Fruit fly (Drosophila melanogaster) whole organism, embryonic: Measurements from ENCODE around the gene Tsf2.

ENCODE experiments used
- Antp ChIP-seq: fragments of 200-800 bp; sonication (Bioruptor generic); optimal IDR thresholded peaks from 3 replicates; lab custom pipeline; 2016; ENCODE audit warnings: missing biosample characterization, missing genetic modification characterization
- Bdp1 ChIP-seq: fragments of 200-800 bp; sonication (Bioruptor generic); optimal IDR thresholded peaks from 3 replicates; lab custom pipeline; 2016; ENCODE audit warnings: missing biosample characterization, missing genetic modification characterization
- CG10959 ChIP-seq: fragments of 200-800 bp; sonication (Bioruptor generic); IDR thresholded peaks from 2 replicates; pipeline ENCODE4 v1.3.6; 2022; ENCODE audit warnings: missing biosample characterization, missing genetic modification characterization
- CG11085 ChIP-seq: fragments of 200-800 bp; sonication (Bioruptor generic); IDR thresholded peaks from 2 replicates; pipeline ENCODE4 v1.3.6; 2022; ENCODE audit warnings: missing biosample characterization, missing genetic modification characterization
- CG11504 ChIP-seq: fragments of 200-800 bp; sonication (Bioruptor generic); optimal IDR thresholded peaks from 3 replicates; lab custom pipeline; 2019; ENCODE audit warnings: missing biosample characterization, mild to moderate bottlenecking, missing genetic modification characterization, moderate library complexity
- CG12659 ChIP-seq: fragments of 200-800 bp; sonication (Bioruptor generic); optimal IDR thresholded peaks from 3 replicates; lab custom pipeline; 2017; ENCODE audit warnings: mild to moderate bottlenecking, missing biosample characterization, missing genetic modification reagents, missing genetic modification characterization
- CG13775 ChIP-seq: fragments of 200-800 bp; sonication (Bioruptor generic); optimal IDR thresholded peaks from 3 replicates; lab custom pipeline; 2017; ENCODE audit warnings: missing biosample characterization, mild to moderate bottlenecking, missing genetic modification characterization
- CG16813 ChIP-seq: fragments of 200-800 bp; sonication (Bioruptor generic); IDR thresholded peaks from 3 replicates; pipeline ENCODE4 v1.3.6; 2022; ENCODE audit warnings: missing biosample characterization, missing genetic modification characterization; ENCODE audit not compliant: partially characterized antibody
- CG17912 ChIP-seq: fragments of 200-800 bp; sonication (Bioruptor generic); optimal IDR thresholded peaks from 2 replicates; lab custom pipeline; 2018; ENCODE audit warnings: missing biosample characterization, mild to moderate bottlenecking, missing genetic modification characterization
- CG2712 ChIP-seq: fragments of 200-800 bp; optimal IDR thresholded peaks from 3 replicates; lab custom pipeline; 2019; ENCODE audit warnings: missing biosample characterization, mild to moderate bottlenecking, missing genetic modification characterization, moderate library complexity
- CG30403 ChIP-seq: fragments of 200-800 bp; sonication (Bioruptor generic); optimal IDR thresholded peaks from 3 replicates; lab custom pipeline; 2016; ENCODE audit warnings: missing biosample characterization, missing genetic modification characterization
- CG42726 ChIP-seq: fragments of 200-800 bp; sonication (Bioruptor generic); IDR thresholded peaks from 2 replicates; pipeline ENCODE4 v1.3.6; 2022; ENCODE audit warnings: missing biosample characterization, missing genetic modification characterization; ENCODE audit not compliant: partially characterized antibody
- CG6689 ChIP-seq: fragments of 200-800 bp; sonication (Bioruptor generic); IDR thresholded peaks from 2 replicates; pipeline ENCODE4 v1.3.6; 2022; ENCODE audit warnings: missing biosample characterization, missing genetic modification characterization
- CG6765 ChIP-seq: fragments of 200-800 bp; sonication (Bioruptor generic); optimal IDR thresholded peaks from 3 replicates; lab custom pipeline; 2017; ENCODE audit warnings: missing biosample characterization, mild to moderate bottlenecking, missing genetic modification characterization
- CG8478 ChIP-seq: fragments of >200 bp; optimal IDR thresholded peaks from 2 replicates; lab custom pipeline; 2018
- Dfd ChIP-seq, 2 experiments: fragments of >200 bp; optimal IDR thresholded peaks; 2 replicates each; lab custom pipeline; 2017; ENCODE audit warnings: missing biosample characterization in 2 of 2, missing genetic modification characterization in 2 of 2
- Drgx ChIP-seq: fragments of 200-800 bp; sonication (Bioruptor generic); IDR thresholded peaks from 2 replicates; pipeline ENCODE4 v1.3.6; 2022; ENCODE audit warnings: missing biosample characterization, missing genetic modification characterization
- H15 ChIP-seq: fragments of 200-800 bp; sonication (Bioruptor generic); IDR thresholded peaks from 3 replicates; pipeline ENCODE4 v1.3.6; 2022; ENCODE audit warnings: missing biosample characterization, missing genetic modification characterization
- Hmr ChIP-seq: fragments of 200-800 bp; sonication (Bioruptor generic); optimal IDR thresholded peaks from 3 replicates; lab custom pipeline; 2017; ENCODE audit warnings: mild to moderate bottlenecking, missing biosample characterization, missing genetic modification reagents, missing genetic modification characterization
- MBD-R2 ChIP-seq: fragments of 200-800 bp; sonication (Bioruptor generic); IDR thresholded peaks from 2 replicates; pipeline ENCODE4 v1.3.6; 2022; ENCODE audit warnings: missing biosample characterization, missing genetic modification characterization
- Mad ChIP-seq: fragments of 200-800 bp; sonication (Bioruptor generic); optimal IDR thresholded peaks from 2 replicates; lab custom pipeline; 2016; ENCODE audit warnings: missing biosample characterization, missing genetic modification characterization
- NK7.1 ChIP-seq: fragments of 200-800 bp; sonication (Bioruptor generic); optimal IDR thresholded peaks from 3 replicates; lab custom pipeline; 2016; ENCODE audit warnings: missing biosample characterization, missing genetic modification characterization
- Nf-YB ChIP-seq: fragments of 200-800 bp; sonication (Bioruptor generic); optimal IDR thresholded peaks from 3 replicates; lab custom pipeline; 2019; ENCODE audit warnings: missing biosample characterization, mild to moderate bottlenecking, missing genetic modification characterization, moderate library complexity
- Sox102F ChIP-seq: fragments of 200-800 bp; sonication (Bioruptor generic); optimal IDR thresholded peaks from 2 replicates; lab custom pipeline; 2018; ENCODE audit warnings: missing biosample characterization, mild to moderate bottlenecking, missing genetic modification characterization, moderate library complexity
- Ssrp ChIP-seq: fragments of 200-800 bp; sonication (Bioruptor generic); optimal IDR thresholded peaks from 2 replicates; lab custom pipeline; 2018; ENCODE audit warnings: missing biosample characterization, mild to moderate bottlenecking, missing genetic modification characterization, moderate library complexity
- Tbp ChIP-seq: fragments of >200 bp; optimal IDR thresholded peaks from 2 replicates; lab custom pipeline; 2018; ENCODE audit warnings: missing biosample characterization, missing genetic modification characterization
- al ChIP-seq: fragments of 200-800 bp; sonication (Bioruptor generic); IDR thresholded peaks from 2 replicates; pipeline ENCODE4 v1.3.6; 2022; ENCODE audit warnings: missing biosample characterization, missing genetic modification characterization
- aop ChIP-seq: fragments of 200-800 bp; sonication (Bioruptor generic); IDR thresholded peaks from 2 replicates; pipeline ENCODE4 v1.3.6; 2022; ENCODE audit warnings: missing biosample characterization, missing genetic modification characterization
- bsh ChIP-seq, 2 experiments: fragments of 200-800 bp; sonication (Bioruptor generic); optimal IDR thresholded peaks; 2 replicates each; lab custom pipeline; 2017 to 2018; ENCODE audit warnings: mild to moderate bottlenecking in 2 of 2, missing biosample characterization in 2 of 2, missing genetic modification characterization in 2 of 2, moderate library complexity in 1 of 2
- corto ChIP-seq: fragments of 200-800 bp; sonication (Bioruptor generic); optimal IDR thresholded peaks from 2 replicates; lab custom pipeline; 2016; ENCODE audit warnings: missing biosample characterization, mild to moderate bottlenecking, missing genetic modification characterization, moderate library complexity
- croc ChIP-seq: fragments of 200-800 bp; sonication (Bioruptor generic); conservative IDR thresholded peaks from 3 replicates; pipeline ENCODE4 v1.3.6; 2022; ENCODE audit warnings: missing biosample characterization, missing genetic modification characterization
- eyg ChIP-seq: fragments of 200-800 bp; sonication (Bioruptor generic); optimal IDR thresholded peaks from 3 replicates; lab custom pipeline; 2016; ENCODE audit warnings: missing biosample characterization, missing genetic modification characterization
- fd64A ChIP-seq: fragments of 200-800 bp; sonication (Bioruptor generic); optimal IDR thresholded peaks from 3 replicates; lab custom pipeline; 2018; ENCODE audit warnings: missing biosample characterization, mild to moderate bottlenecking, missing genetic modification characterization
- h ChIP-seq: fragments of >200 bp; optimal IDR thresholded peaks from 2 replicates; lab custom pipeline; 2017
- hbn ChIP-seq: fragments of 200-800 bp; sonication (Bioruptor generic); IDR thresholded peaks from 2 replicates; pipeline ENCODE4 v1.3.6; 2022; ENCODE audit warnings: missing biosample characterization, missing genetic modification characterization; ENCODE audit not compliant: partially characterized antibody
- hkb ChIP-seq, 2 experiments: fragments of 200-800 bp in 1 of 2; fragments of >200 bp in 1 of 2; sonication (Bioruptor generic) in 1 of 2; IDR thresholded peaks in 1 of 2; optimal IDR thresholded peaks in 1 of 2; 2 replicates each; pipeline versions ENCODE4 v1.3.6 to Lab custom; 2017 to 2022; ENCODE audit warnings: missing biosample characterization in 1 of 2, missing genetic modification characterization in 1 of 2
- lbe ChIP-seq: fragments of 200-800 bp; sonication (Bioruptor generic); optimal IDR thresholded peaks from 2 replicates; lab custom pipeline; 2016; ENCODE audit warnings: missing biosample characterization, mild to moderate bottlenecking, missing genetic modification characterization
- lov ChIP-seq, 2 experiments: fragments of 200-800 bp in 1 of 2; fragments of >200 bp in 1 of 2; sonication (Bioruptor generic) in 1 of 2; IDR thresholded peaks in 1 of 2; optimal IDR thresholded peaks in 1 of 2; 2 replicates in 1 of 2; 3 replicates in 1 of 2; pipeline versions ENCODE4 v1.3.6 to Lab custom; 2017 to 2022; ENCODE audit warnings: missing biosample characterization in 1 of 2, missing genetic modification characterization in 1 of 2
- luna ChIP-seq: fragments of 200-800 bp; sonication (Bioruptor generic); optimal IDR thresholded peaks from 2 replicates; lab custom pipeline; 2016; ENCODE audit warnings: missing biosample characterization, missing genetic modification characterization
- maf-S ChIP-seq: fragments of 200-800 bp; sonication (Bioruptor generic); optimal IDR thresholded peaks from 2 replicates; lab custom pipeline; 2016; ENCODE audit warnings: missing biosample characterization, missing genetic modification characterization
- nom ChIP-seq: fragments of 200-800 bp; sonication (Bioruptor generic); optimal IDR thresholded peaks from 2 replicates; lab custom pipeline; 2017; ENCODE audit warnings: missing biosample characterization, missing genetic modification characterization, mild to moderate bottlenecking, moderate library complexity, missing genetic modification reagents
- odd ChIP-seq: fragments of 200-800 bp; sonication (Bioruptor generic); optimal IDR thresholded peaks from 2 replicates; lab custom pipeline; 2017; ENCODE audit warnings: missing biosample characterization, mild to moderate bottlenecking, missing genetic modification characterization
- pros ChIP-seq: fragments of 200-800 bp; sonication (Bioruptor generic); optimal IDR thresholded peaks from 3 replicates; lab custom pipeline; 2019; ENCODE audit warnings: missing biosample characterization, mild to moderate bottlenecking, missing genetic modification characterization, moderate library complexity
- sim ChIP-seq: fragments of 200-800 bp; sonication (Bioruptor generic); IDR thresholded peaks from 2 replicates; pipeline ENCODE4 v1.3.6; 2022; ENCODE audit warnings: missing biosample characterization, missing genetic modification characterization
- tin ChIP-seq: fragments of 200-800 bp; sonication (Bioruptor generic); optimal IDR thresholded peaks from 3 replicates; lab custom pipeline; 2016; ENCODE audit warnings: missing biosample characterization, missing genetic modification characterization
- tll ChIP-seq, 2 experiments: fragments of 200-800 bp in 1 of 2; fragments of >200 bp in 1 of 2; sonication (Bioruptor generic) in 1 of 2; optimal IDR thresholded peaks; 2 replicates each; lab custom pipeline; 2017 to 2019; ENCODE audit warnings: missing biosample characterization in 2 of 2, missing genetic modification characterization in 2 of 2, mild to moderate bottlenecking in 1 of 2, moderate library complexity in 1 of 2
- tna ChIP-seq: fragments of 200-800 bp; sonication (Bioruptor generic); IDR thresholded peaks from 2 replicates; pipeline ENCODE4 v1.3.6; 2022; ENCODE audit warnings: missing biosample characterization, missing genetic modification characterization; ENCODE audit not compliant: partially characterized antibody
- trh ChIP-seq: fragments of 200-800 bp; sonication (Bioruptor generic); optimal IDR thresholded peaks from 2 replicates; lab custom pipeline; 2016; ENCODE audit warnings: missing biosample characterization, missing genetic modification characterization
- wdn ChIP-seq: fragments of 200-800 bp; sonication (Bioruptor generic); IDR thresholded peaks from 2 replicates; pipeline ENCODE4 v1.3.6; 2022; ENCODE audit warnings: missing biosample characterization, missing genetic modification characterization

Tsf2 gene

dm6 chr3L:12526433-12527113 lies 7.0 kb downstream of the Tsf2 start, which contains the start of gene eIF2beta (continued):
- TF ChIP-seq trh (GFP tag; lab: Kevin White, UChicago) (no peak), CG16813 (GFP tag; lab: Robert Waterston, UW) (no peak), croc (GFP tag; lab: Robert Waterston, UW) (no peak), tna (GFP tag; lab: Robert Waterston, UW) (no peak), odd (GFP tag; lab: Kevin White, UChicago) (peak; percentile 58), H15 (no peak), CG13775 (GFP tag; lab: Kevin White, UChicago) (peak; percentile 38), hkb (optimal IDR thresholded peaks at IDR 0.05; lab: Kevin White, UChicago) (no peak), hkb (GFP tag; IDR thresholded peaks at IDR 0.05; lab: Robert Waterston, UW) (peak; percentile 68), pros (GFP tag; lab: Kevin White, UChicago) (no peak), nom (GFP tag; lab: Kevin White, UChicago) (peak; percentile 58), Nf-YB (GFP tag; lab: Kevin White, UChicago) (no peak), tll (GFP tag; optimal IDR thresholded peaks at IDR 0.05; lab: Kevin White, UChicago) (no peak), fd64A (GFP tag; lab: Kevin White, UChicago) (no peak), al (GFP tag; lab: Robert Waterston, UW) (no peak), CG6689 (GFP tag; lab: Robert Waterston, UW) (no peak), NK7.1 (GFP tag; lab: Kevin White, UChicago) (no peak), CG11504 (peak; percentile 42), Ssrp (tag; lab: Kevin White, UChicago) (no peak), tin (peak; percentile 31), sim (GFP tag; lab: Robert Waterston, UW) (0 out of 2 replicates have a peak, but pooled peaks have one; percentile 8), lbe (GFP tag; lab: Kevin White, UChicago) (peak; percentile 73), eyg (GFP tag; lab: Kevin White, UChicago) (no peak), CG12659 (GFP tag; lab: Kevin White, UChicago) (peak; percentile 68), Drgx (GFP tag; lab: Robert Waterston, UW) (no peak), CG10959 (GFP tag; lab: Robert Waterston, UW) (no peak), Dfd (GFP tag; optimal IDR thresholded peaks at IDR 0.05; lab: Kevin White, UChicago) (no peak), bsh (GFP tag; optimal IDR thresholded peaks at IDR 0.05; lab: Kevin White, UChicago) (peak in 1 of 2 experiments; percentile 20), CG6765 (GFP tag; lab: Kevin White, UChicago) (peak; percentile 33), Antp (no peak), CG42726 (GFP tag; lab: Robert Waterston, UW) (no peak), maf-S (GFP tag; lab: Kevin White, UChicago) (no peak), wdn (GFP tag; lab: Robert Waterston, UW) (no peak), CG8478 (lab: Kevin White, UChicago) (no peak)
- TF ChIP-seq, all 482 proteins: peak for 177

- no peak for TF ChIP-seq lov (optimal IDR thresholded peaks at IDR 0.05; lab: Kevin White, UChicago)
- TF ChIP-seq lov (GFP tag; IDR thresholded peaks at IDR 0.05; lab: Robert Waterston, UW), result peak; percentile 90
- TF ChIP-seq Tbp (GFP tag; lab: Kevin White, UChicago), result no peak
- TF ChIP-seq Sox102F, result peak; percentile 95
- peak; percentile 86 for TF ChIP-seq tin
- peak; percentile 82 for TF ChIP-seq luna
- 0 out of 2 replicates have a peak, but pooled peaks have one; percentile 52 for TF ChIP-seq aop (GFP tag; lab: Robert Waterston, UW)
- no peak for TF ChIP-seq hbn (GFP tag; lab: Robert Waterston, UW)
- peak; percentile 92 for TF ChIP-seq Hmr (GFP tag; lab: Kevin White, UChicago)
- peak; percentile 92 for TF ChIP-seq CG2712 (tag; lab: Kevin White, UChicago)
- TF ChIP-seq CG30403, result peak; percentile 93
- peak; percentile 72 for TF ChIP-seq CG17912 (GFP tag; lab: Kevin White, UChicago)
- TF ChIP-seq Mad, result peak; percentile 89
- peak; percentile 78 for TF ChIP-seq Bdp1 (GFP tag; lab: Kevin White, UChicago)
- peak; percentile 82 for TF ChIP-seq odd (GFP tag; lab: Kevin White, UChicago)
- peak; percentile 87 for TF ChIP-seq MBD-R2 (GFP tag; lab: Robert Waterston, UW)
- TF ChIP-seq CG11085 (GFP tag; lab: Robert Waterston, UW), result peak; percentile 86
- TF ChIP-seq corto (GFP tag; lab: Kevin White, UChicago), result peak; percentile 89
- TF ChIP-seq h (lab: Kevin White, UChicago), result no peak
Observed at dm6 chr3L:12523941-12524340, 9.6 kb downstream of the Tsf2 start, which contains the start of the genes ver and Gcn5. Gene ver (plus strand): TSS chr3L:12523987. Gene Gcn5 (minus strand): TSS chr3L:12524014.
